Fruit fly (Drosophila melanogaster): ENCODE measurements around the gene up.

Gene up

DNA sequence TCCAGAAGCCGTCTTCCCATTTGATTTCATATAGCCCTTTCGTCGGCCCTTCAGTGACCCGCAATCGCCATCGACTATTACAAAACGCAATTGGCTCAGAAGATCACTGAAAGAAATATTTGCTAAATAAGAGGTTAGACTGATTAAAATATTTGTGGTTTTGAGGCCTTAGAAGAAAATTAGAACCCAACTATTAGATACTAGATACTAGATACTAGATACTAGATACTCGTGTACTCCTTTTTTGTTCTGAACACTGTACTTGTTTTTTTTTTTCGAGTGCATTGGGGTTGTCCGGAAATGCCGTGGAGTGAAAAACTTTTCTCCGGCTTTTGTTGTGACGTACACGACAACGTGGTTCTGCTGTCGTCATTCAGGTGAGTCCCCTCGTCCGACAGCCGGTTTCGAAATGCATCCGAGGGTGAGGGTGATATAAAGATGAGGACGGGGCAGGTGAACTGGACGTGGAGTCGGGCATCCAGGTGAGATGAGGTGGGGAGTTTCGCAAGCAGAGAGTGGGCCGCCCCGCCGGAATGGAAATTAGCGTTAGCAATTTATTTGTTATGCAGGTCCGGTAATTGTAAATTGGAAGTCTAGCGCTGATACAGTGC is 28.0 kb upstream of the up start:
- TF ChIP-seq cnc (optimal IDR thresholded peaks at IDR 0.05) (no peak), tj (GFP tag; optimal IDR thresholded peaks at IDR 0.05) (peak; percentile 23), Clk (GFP tag; optimal IDR thresholded peaks at IDR 0.05) (no peak), CG7101 (tag; optimal IDR thresholded peaks at IDR 0.05) (peak; percentile 62), CG7045 (GFP tag; optimal IDR thresholded peaks at IDR 0.05) (peak; percentile 55), toe (GFP tag; optimal IDR thresholded peaks at IDR 0.05) (no peak), CG14711 (tag; optimal IDR thresholded peaks at IDR 0.05) (peak; percentile 57), CG1620 (GFP tag; optimal IDR thresholded peaks at IDR 0.05) (peak; percentile 2), CG12768 (GFP tag; optimal IDR thresholded peaks at IDR 0.05) (peak; percentile 37), cic (GFP tag; optimal IDR thresholded peaks at IDR 0.05) (no peak), pad (GFP tag; optimal IDR thresholded peaks at IDR 0.05) (no peak), CG11617 (GFP tag; optimal IDR thresholded peaks at IDR 0.05) (peak; percentile 39), CG5204 (GFP tag; optimal IDR thresholded peaks at IDR 0.05) (peak; percentile 42), kay (GFP tag; ENCODE audit: borderline replicate concordance) (no peak), Crg-1 (GFP tag; optimal IDR thresholded peaks at IDR 0.05) (no peak), Mnt (GFP tag; optimal IDR thresholded peaks at IDR 0.05) (peak; percentile 18), bab1 (GFP tag; optimal IDR thresholded peaks at IDR 0.05) (peak; percentile 56), CG33017 (tag; optimal IDR thresholded peaks at IDR 0.05) (peak; percentile 64), Hr96 (GFP tag; optimal IDR thresholded peaks at IDR 0.05) (no peak), ovo (GFP tag; optimal IDR thresholded peaks at IDR 0.05) (no peak)

DNA sequence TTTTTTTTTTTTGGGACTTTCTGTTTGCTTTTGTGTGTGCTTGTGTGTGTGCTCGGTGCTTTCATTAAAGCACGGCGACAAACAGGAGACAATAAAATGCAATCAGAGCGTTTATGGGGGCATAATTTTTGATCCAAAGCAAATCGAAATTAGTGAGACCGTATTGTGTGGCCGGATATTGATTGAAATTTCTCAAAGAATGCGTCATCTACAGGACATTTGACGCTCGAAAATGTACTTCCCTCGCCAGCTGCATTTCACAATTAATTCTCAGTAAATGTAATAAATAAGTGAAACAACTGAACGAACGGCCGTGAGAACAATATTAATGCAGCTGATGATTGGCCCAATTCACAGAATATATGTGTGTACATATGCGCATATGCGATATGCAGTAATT is 27.0 kb upstream of the up start:
- TF ChIP-seq CG5204 (GFP tag; optimal IDR thresholded peaks at IDR 0.05) (no peak), kay (GFP tag; ENCODE audit: borderline replicate concordance) (peak; percentile 41), pad (GFP tag; optimal IDR thresholded peaks at IDR 0.05) (no peak)

DNA sequence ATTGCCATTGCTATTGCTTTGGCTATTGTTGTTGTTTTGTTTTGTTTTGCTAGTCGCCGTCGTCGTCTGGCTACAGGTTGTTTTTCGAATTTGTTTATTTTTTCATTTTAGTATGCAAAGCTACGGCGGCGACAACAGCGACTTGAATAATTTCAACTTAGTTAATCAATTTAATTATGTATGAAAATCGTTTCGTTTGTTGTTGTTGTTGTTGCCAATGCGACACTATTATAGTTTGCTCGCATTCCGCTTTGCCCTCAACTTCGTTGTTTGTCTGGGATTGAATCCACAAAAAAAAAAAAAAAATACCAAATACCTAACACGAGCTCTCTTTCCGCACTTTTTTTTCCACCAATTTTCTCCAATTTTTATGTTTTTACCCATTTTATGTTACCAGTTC is 25.5 kb upstream of the up start:
- peak; percentile 20 for TF ChIP-seq kay (GFP tag; ENCODE audit: borderline replicate concordance)
- TF ChIP-seq pad (GFP tag; optimal IDR thresholded peaks at IDR 0.05) = no peak
- TF ChIP-seq cnc (optimal IDR thresholded peaks at IDR 0.05) = no peak
- no peak for TF ChIP-seq CG11617 (GFP tag; optimal IDR thresholded peaks at IDR 0.05)
- no peak for TF ChIP-seq CG12768 (GFP tag; optimal IDR thresholded peaks at IDR 0.05)

DNA sequence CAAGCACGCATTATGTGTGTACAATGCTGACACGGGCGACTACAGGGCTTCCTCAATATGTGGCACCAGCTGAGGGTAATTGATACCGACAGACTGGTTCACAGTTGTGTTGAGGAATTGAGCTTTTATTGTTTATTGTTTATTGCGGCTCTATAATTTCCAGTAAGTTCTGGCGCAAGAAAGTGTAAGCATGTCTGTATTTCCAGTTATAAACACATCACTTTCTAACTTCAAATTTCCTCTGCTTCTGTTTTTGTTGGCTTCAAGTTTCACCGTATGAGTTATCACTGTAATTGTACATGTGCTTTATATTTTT is 24.2 kb upstream of the up start:
- TF ChIP-seq ovo (GFP tag; optimal IDR thresholded peaks at IDR 0.05) (no peak), CG7101 (tag; optimal IDR thresholded peaks at IDR 0.05) (no peak), CG33017 (tag; optimal IDR thresholded peaks at IDR 0.05) (peak; percentile 15), CG12768 (GFP tag; optimal IDR thresholded peaks at IDR 0.05) (no peak), CG5204 (GFP tag; optimal IDR thresholded peaks at IDR 0.05) (no peak), tj (GFP tag; optimal IDR thresholded peaks at IDR 0.05) (no peak), Mnt (GFP tag; optimal IDR thresholded peaks at IDR 0.05) (peak; percentile 38), CG7045 (GFP tag; optimal IDR thresholded peaks at IDR 0.05) (peak; percentile 25)

DNA sequence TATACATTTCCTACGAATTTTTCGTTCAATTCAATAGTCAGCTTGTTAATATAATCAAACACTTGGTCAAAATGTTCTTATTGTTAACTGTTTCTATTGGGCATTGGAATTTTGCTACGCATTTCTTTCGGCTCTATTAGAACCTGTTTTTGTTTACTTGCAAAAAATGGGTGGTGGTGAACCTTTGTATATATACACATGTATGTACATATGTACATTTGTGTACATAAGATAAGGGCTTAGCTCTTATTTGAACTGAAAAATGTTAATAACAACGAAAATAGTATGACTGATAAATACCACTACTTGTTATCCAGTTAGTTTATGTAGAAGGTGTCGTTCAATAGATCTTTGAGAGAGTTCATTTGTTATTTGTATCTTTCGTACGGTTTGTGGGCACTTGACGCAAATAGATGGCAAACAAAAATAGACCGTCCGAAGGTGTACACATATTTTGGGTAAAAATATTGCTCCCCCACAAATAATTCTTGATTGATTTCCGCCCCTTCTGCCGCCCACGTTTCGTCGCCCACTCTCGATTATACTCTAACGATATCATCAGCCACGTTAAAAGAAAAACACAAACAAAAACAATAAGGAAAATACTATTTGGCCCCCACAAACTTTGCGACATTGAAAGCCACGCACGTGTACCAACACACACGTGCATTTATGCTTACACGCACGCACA is 23.7 kb upstream of the up start:
- TF ChIP-seq bab1 (GFP tag; optimal IDR thresholded peaks at IDR 0.05) (no peak), CG14711 (tag; optimal IDR thresholded peaks at IDR 0.05) (no peak), Mnt (GFP tag; optimal IDR thresholded peaks at IDR 0.05) (no peak), CG7101 (tag; optimal IDR thresholded peaks at IDR 0.05) (no peak), Clk (GFP tag; optimal IDR thresholded peaks at IDR 0.05) (no peak), CG11617 (GFP tag; optimal IDR thresholded peaks at IDR 0.05) (no peak), Crg-1 (GFP tag; optimal IDR thresholded peaks at IDR 0.05) (no peak), CG5204 (GFP tag; optimal IDR thresholded peaks at IDR 0.05) (no peak)

DNA sequence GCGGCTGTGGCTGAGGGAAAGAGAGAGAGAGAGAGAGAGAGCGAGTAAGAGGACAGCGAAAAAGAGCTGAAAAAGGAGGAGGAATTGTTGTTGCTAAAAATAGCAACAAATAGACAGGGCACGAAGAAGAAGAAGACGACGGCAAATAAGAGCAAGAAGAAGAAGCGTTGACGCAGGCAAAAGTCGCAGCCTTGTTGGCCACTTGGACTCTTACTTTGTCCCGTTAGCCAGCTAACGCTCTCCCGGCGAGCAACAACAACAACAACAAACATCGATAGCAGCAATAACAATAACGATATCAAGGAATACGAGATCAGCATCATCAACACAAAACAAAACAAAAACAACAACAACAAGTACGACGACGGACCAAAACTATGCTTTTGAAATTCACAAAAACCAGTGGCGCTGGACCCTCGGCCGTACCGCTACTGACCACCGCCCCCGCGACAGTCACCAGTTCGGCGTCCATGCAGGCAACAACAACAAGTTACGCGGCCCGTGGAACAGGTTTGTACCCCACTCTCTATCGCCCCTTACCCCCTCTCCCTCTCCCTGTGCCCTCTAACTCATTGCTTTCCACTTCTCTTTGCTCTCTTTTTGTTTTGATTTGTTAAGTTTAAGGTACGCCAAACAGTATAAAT is 22.8 kb upstream of the up start:
- TF ChIP-seq CG5204 (GFP tag; optimal IDR thresholded peaks at IDR 0.05) (no peak), CG7101 (tag; optimal IDR thresholded peaks at IDR 0.05) (no peak), pad (GFP tag; optimal IDR thresholded peaks at IDR 0.05) (peak; percentile 63), bab1 (GFP tag; optimal IDR thresholded peaks at IDR 0.05) (no peak), tj (GFP tag; optimal IDR thresholded peaks at IDR 0.05) (peak; percentile 67), kay (GFP tag; ENCODE audit: borderline replicate concordance) (no peak), CG7045 (GFP tag; optimal IDR thresholded peaks at IDR 0.05) (no peak), CG14711 (tag; optimal IDR thresholded peaks at IDR 0.05) (no peak), toe (GFP tag; optimal IDR thresholded peaks at IDR 0.05) (no peak), CG33017 (tag; optimal IDR thresholded peaks at IDR 0.05) (no peak), Hr96 (GFP tag; optimal IDR thresholded peaks at IDR 0.05) (no peak), Clk (GFP tag; optimal IDR thresholded peaks at IDR 0.05) (no peak), ovo (GFP tag; optimal IDR thresholded peaks at IDR 0.05) (peak; percentile 29), CG12768 (GFP tag; optimal IDR thresholded peaks at IDR 0.05) (no peak), Mnt (GFP tag; optimal IDR thresholded peaks at IDR 0.05) (no peak), CG1620 (GFP tag; optimal IDR thresholded peaks at IDR 0.05) (no peak), Crg-1 (GFP tag; optimal IDR thresholded peaks at IDR 0.05) (no peak), cic (GFP tag; optimal IDR thresholded peaks at IDR 0.05) (no peak), cnc (optimal IDR thresholded peaks at IDR 0.05) (no peak), CG11617 (GFP tag; optimal IDR thresholded peaks at IDR 0.05) (no peak)

Data from whole organism, adult.